Worm (Caenorhabditis elegans): ENCODE data around the gene Y37A1A.2.

DNA sequence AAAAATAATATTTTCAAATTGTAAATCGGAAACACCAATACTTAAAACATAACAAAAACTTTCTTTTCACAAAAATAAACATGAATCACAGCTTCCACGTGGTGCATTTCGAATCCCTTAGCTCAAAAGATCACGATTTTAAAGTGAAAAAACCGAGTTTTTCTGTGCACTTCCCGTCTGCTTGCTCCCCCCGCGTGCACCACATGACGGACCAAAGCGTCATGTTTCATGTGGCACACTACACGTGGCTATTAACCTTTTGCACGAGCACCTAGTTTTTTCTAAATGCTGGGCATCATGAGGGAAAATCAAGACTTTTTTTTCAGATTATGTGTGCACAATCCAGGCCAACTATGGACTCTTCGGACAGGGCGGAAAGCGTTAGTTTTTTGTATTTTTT is 32.0 kb downstream of the Y37A1A.2 start:
- TF ChIP-seq flt-1 (GFP tag; IDR thresholded peaks at IDR 0.05) (no peak), ztf-29 (GFP tag; IDR thresholded peaks at IDR 0.05) (no peak), T22C8.4 (GFP tag; IDR thresholded peaks at IDR 0.05) (no peak), klf-2 (GFP tag; conservative IDR thresholded peaks at IDR 0.05) (no peak), ztf-23 (GFP tag; IDR thresholded peaks at IDR 0.05) (no peak), cog-1 (tag; optimal IDR thresholded peaks at IDR 0.05) (no peak), med-1 (GFP tag; optimal IDR thresholded peaks at IDR 0.05; ENCODE audit: insufficient read depth) (no peak)

Measured in whole organism, midembryonic.